Worm (Caenorhabditis elegans) whole organism, dauer: ENCODE measurements around the gene C06C3.12.

Experiments
- unc-62 ChIP-seq: sonication (generic microtip); optimal IDR thresholded peaks from 2 replicates; lab custom pipeline; 2017; ENCODE audit warnings: missing biosample characterization, missing genetic modification reagents, missing genetic modification characterization

C06C3.12 gene

DNA sequence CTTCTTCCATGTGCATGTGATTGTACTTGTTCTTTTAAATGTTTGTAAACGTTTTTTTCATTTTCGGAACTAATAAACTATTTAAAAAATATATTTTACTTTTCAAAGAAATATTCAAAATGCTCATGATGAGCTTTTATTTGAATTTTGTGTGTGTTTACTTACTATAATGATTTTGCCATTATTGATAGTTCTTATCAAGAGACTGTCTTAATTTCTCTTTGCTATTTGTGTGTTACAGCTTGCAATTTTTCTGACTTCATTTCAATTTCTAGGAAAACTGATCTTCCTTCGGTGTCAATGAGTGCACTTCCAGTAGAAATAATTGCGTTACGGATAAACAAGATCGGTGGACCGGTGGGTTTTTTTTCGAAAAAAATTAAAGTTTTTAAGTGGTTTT is at the start of gene C06C3.12:
Gene C06C3.12 (plus strand): TSS at position 301 of the 400 bp plus-strand sequence.
- no peak for TF ChIP-seq unc-62

DNA sequence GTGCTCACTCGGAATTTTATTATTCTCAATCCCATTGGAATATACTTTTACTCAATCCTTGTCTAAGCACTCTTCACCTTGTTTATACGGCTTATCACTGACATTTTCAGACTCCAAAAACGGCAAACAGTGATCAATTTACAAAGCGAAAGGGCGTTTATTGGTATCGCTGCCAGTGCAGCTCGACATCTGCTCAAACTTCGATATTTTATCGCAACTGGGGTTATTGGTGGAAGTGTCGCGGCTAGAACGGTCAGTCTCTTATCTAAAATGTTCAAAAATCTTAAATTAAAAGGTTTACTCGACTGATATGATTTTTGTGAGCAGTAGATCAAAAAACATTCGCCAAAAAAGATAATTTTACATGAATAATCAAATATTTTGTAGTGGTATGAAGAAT is 49.4 kb upstream of the C06C3.12 start:
- TF ChIP-seq unc-62: no peak

DNA sequence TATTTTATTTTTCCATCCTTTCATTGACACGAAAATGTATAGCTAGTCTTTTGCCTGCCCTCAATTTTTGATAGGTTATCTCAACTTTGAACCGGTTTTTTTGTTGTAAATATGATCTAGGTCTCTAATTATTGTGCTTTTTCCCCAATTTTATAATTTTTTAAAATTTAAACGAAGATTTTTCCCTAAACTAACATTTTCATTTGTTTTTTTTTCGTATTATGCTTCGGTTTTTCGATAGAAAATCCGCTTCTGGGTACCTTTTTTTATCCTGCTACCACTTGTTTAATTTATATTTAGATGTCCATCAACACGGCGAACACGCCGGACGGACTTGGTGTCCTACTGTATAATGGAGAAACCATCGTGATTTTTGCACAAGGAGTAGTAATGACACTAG is 45.4 kb upstream of the C06C3.12 start, which contains the start of gene wbp-2:
Gene wbp-2 (plus strand): TSS at position 301 of the 400 bp plus-strand sequence.
- no peak for TF ChIP-seq unc-62

DNA sequence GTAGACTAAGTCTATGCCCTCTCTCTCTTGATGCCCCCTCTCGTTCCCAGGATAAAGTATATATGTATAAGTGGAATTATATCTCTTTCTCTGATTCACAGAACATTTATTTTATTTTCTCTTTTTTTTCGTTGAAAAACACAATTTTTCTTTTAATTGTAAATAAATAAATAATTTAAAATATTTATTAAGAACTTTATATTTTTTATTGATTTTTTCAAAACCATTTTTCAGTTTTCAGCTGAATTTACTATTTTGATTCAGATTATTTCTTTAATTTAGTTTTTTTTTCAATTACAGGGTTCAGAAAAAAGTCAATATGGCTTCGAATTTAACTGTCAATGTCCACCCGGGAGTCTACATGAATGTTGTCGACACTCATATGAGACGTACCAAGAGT is 43.6 kb upstream of the C06C3.12 start, which contains the start of gene eif-3.F:
Gene eif-3.F (plus strand): TSS at position 301 of the 400 bp plus-strand sequence.
- no peak for TF ChIP-seq unc-62

DNA sequence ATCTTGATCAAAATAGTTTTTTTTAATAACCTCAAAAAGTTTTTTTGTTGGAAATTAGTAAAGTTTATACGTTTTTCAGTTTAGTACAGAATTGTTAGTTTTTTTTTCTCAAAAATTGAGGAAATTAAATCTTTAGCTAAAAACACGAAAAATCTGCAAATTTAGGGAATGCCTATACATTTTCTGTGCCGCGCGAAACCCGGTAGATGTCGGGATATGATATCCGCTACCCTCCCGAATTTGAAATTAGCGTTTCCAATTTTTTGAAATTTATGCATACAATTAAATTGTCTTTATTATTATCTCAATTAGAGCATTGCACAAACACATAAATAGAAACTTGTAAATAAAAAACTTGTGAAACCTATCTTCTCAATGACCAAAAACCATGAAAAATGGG is 41.9 kb upstream of the C06C3.12 start:
- no peak for TF ChIP-seq unc-62

DNA sequence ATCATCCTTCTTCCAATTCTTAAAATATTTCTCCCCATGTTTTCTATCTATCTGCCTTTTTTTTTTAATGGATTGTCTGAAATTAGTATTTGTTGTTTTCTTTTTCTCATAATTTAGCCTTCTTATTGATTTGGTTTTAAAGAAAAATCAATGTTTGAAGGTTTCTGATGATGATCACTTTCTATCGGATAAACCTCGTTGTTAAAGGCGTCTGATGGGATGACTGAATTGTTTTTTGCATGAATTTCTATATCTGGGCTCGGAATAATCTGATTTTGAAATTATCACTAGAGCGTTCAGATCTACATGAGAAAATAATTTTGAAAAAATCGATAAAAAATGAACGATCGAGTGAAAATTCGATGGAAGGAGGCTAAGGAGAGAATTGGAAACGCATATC is 41.2 kb upstream of the C06C3.12 start, which contains the start of gene scp-1:
Gene scp-1 (plus strand): TSS at position 301 of the 400 bp plus-strand sequence.
- no peak for TF ChIP-seq unc-62

DNA sequence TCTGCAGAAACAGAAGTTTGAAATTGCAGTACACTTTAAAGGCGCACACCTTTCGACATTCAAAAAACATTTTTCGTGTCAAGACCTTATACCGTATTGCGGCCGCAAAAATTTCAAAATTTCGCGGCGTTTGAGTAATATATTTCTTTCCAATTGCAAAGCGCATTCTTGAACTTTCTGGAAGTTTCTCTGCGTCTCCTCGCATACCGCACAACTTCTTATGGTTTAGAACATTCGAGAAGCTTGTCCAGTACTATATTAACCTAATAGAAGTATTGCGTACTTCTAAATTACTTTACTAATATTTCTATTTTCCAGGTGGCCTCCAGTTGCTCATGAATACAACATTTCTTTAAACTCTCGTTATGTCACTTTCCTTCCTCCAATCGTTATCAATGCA is 38.3 kb upstream of the C06C3.12 start:
- no peak for TF ChIP-seq unc-62

DNA sequence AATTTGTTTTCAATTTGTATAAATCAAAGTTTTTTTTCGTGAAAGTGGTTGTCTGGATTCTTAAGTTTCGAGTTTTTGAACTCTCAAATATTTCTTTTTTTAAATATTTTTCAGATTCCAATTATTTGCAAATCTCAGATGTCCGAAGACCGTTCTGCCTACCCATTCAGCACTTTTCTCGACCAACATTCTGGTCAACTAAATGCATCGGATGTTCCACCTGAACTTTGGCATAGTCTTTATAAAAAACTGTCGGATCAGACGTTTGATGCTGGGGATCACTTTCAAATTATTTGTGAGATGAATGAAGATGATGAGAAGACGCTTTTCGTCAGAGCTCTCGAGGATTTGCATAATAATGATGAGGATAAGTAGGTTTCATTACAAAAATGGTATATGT is 36.0 kb upstream of the C06C3.12 start, which contains the start of gene ttll-12:
Gene ttll-12 (plus strand): TSS at position 139 of the 400 bp plus-strand sequence.
- TF ChIP-seq unc-62: no peak

DNA sequence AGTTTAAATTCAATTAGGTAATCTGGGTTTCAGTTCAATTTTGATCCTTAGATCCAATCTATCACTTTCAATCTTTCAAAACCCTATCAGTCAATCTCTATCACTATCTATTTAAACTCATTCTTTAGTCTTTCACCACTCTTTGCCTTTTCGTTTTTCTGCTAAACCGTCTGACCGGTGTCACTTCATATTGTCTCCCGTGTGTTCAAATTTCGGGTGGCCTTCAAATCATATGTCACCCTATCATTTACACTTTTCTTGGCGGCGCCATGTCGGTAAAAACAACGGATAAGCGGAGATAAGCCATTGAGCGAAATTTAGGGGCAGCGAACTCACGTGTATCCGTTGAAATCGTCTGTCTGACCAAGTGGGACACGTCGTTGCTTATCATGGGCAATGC is 31.0 kb upstream of the C06C3.12 start:
- no peak for TF ChIP-seq unc-62

DNA sequence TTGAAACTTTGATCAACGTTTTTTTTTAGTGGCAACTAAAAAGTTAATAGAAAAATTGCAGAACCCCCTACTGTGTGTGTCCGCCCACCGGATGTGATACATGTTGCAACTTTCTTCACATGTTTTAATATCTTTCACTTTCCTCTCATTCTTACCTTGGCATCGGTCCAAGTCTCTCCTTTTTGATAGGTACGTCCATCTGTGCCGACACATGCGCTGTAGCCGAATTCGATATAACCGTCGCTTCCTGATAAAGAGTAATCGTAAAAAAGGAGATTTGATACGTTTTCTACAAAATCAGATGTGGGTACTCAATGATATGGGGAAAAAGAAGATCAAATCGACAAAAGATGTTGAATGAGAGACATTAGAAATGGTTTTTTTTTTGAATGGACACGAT is 29.8 kb upstream of the C06C3.12 start:
- TF ChIP-seq unc-62: no peak

DNA sequence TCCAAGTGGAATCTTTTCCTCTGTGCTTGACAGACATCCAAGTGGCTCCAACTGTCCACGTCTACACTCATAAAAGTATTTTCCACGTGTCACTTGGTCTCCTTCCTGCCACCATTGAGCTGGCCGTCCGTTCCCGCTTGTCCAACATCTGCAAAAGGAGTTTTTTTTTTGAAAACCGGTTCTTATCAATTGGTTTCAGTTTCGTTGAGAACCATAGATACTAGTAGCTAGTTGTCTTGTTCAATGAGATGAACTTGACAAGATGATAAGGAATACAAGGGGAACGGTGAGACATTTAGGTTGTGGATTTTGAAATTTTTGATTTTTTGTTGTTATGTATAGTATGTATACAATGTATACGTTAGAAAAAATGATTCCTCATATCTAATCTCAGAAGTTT is 29.1 kb upstream of the C06C3.12 start:
- TF ChIP-seq unc-62: no peak

DNA sequence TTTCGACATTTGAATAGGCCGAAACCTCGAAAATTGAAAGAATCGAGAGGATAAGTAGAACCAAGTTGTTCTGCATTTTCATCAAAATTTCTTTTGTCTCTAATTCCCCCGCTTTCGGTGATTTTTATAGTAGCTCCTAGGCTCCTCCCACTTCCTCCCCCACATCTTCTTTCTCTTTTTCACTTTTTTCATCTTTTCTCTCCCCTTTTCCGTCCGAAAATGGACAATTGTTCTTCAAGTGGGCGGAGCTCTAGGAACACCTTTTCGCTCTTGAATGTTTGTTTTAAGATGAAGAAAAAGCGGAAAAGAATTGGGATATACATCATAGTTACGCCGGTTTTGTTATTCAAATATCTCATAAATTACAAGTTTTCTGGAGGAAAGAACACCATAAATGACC is 28.4 kb upstream of the C06C3.12 start, which contains the start of gene F42A8.1:
Gene F42A8.1 (minus strand): TSS at position 101 of the 400 bp plus-strand sequence.
- no peak for TF ChIP-seq unc-62

DNA sequence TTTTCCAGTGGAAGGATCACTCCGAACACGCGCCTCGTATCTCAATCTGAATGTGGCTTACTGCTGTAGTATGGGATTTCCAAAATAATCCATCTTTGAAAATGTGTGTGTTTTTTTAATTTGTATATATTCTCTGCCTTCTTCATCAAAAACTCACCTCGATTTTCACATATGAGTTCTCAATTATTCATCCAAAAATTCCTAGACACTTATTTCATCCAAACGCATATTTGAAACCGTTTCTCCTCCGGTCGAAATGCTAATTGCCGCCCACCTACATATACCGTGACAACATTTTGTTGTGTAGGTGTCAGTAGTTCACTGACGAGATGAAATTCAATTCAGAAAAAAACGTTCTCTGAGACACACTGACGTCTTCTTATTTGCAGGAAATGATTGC is 27.5 kb upstream of the C06C3.12 start:
- no peak for TF ChIP-seq unc-62

DNA sequence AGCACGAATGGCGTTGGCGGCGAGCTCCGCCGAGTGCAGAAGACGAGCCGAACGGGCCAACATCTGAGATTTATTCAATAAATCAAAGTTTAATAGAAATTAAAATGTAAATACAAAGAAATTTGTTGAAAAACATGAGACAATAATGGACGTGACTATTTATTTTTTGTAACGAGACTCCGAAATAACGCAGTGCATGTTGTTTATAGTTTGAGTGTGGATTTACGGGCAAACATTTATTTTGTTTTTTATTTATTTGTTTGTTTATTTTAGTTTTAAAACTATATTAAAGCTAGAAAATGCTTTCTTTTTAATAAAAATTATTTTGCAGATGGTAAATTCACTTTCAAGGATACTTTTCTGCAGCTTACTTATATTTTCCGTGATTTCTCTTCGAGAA is 22.2 kb upstream of the C06C3.12 start, which contains the start of the genes sdhb-1 and cup-15:
Gene sdhb-1 (minus strand): TSS at position 63 of the 400 bp plus-strand sequence.
Gene cup-15 (plus strand): TSS at position 332 of the 400 bp plus-strand sequence.
- TF ChIP-seq unc-62: no peak

DNA sequence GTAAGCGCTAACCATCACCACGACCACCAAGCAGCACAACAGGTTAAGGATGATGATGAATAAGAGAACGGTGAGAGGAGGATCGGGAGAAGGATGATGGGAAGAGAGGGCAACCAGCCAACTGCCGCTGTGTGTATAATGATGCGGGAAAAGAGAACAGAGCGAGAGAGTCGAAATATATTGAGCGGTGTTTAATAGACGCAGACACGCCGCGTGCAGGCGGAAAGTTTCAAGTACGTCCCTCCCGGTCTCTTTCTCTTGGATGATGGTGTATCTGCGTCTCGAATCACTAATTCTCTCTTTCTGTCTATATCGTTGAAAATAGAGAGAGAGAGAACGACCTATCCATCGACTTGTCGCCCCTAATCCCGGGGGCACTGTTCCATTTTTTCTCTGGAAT is 18.2 kb upstream of the C06C3.12 start:
- no peak for TF ChIP-seq unc-62

DNA sequence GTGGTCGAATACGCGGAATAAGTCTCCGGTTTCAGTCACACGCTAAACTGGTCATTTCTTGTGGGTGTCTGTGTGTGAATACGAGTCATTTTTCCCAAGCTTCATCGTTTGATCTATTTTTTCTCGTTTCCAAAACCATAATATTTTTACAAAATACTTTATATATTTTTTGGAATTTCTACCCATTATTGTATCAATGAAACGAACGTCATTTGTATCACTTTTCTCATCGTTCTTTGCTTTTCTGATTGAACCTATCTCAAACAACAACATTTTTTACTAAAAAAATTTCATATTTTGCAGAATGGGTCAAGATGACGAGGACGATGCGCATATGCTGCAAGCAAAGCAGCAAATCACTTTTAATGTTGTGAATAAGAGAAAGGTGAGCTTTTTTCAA is 16.7 kb upstream of the C06C3.12 start, which contains the start of gene mel-11:
Gene mel-11 (plus strand): TSS at position 301 of the 400 bp plus-strand sequence.
- no peak for TF ChIP-seq unc-62

DNA sequence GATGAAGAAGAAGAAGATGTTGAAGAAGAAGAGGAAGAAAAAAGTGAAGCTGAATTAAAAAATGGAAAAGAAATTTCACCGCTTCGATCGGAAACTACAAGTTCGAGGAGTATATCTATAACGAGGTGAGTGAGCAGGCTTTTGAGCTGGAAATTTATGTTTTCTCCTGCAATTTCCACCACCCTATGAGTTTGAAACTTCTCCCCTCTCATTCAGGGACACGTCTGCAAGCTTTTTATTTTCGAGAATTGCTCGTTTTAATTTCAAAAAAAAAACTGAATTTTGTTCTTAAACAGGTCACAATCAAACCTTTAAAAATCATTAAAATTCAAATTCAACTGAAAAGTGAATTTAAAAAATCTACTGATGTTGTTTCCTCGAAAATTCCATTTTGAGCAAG is 12.7 kb upstream of the C06C3.12 start:
- no peak for TF ChIP-seq unc-62

DNA sequence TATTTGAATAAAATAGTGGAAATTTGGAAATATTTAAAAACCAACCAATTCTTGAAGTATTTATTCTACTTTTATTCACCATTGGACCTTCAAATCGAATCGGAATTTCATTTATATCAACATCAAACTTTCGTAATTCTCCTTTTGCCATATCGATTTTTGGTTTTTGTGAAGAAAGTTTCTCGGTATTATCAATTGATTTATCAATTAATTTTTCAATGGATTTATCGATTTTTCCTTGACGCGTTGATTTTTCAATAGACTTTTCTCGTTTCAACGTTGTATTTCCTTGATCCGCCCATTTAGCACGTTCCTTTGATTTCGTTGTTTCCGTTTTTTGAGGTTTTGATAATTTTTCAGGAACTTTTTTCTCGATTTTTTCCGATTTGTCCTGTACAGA is 5.5 kb upstream of the C06C3.12 start:
- TF ChIP-seq unc-62: no peak

DNA sequence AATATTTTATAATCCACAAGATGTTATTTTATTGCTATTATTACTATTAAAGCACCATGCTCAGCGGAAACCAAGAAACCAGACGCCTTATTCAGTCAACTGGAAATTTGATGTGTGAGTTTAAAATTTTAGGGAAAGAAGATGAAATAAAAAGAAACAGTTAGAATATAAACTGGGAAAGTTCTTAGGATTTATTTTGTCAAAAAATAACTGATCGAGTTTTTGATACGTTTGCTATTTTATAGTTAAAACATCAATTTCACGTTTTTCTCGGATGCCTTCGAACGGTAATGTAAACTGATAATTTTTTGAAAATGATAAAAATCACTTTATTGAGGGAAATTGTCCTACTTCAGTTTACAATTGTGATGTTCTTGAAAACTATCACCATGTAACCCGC is 2.5 kb upstream of the C06C3.12 start, which contains the start of gene C06C3.3:
Gene C06C3.3 (minus strand): TSS at position 101 of the 400 bp plus-strand sequence.
- no peak for TF ChIP-seq unc-62
